Fruit fly (Drosophila melanogaster) whole organism, embryonic: ENCODE results near the gene CG10984.

Experiments
- Atf-2 ChIP-seq: fragments of 200-800 bp; sonication (Bioruptor generic); optimal IDR thresholded peaks from 2 replicates; lab custom pipeline; 2016; ENCODE audit warnings: missing biosample characterization, missing genetic modification characterization
- C15 ChIP-seq: fragments of 200-800 bp; sonication (Bioruptor generic); IDR thresholded peaks from 3 replicates; pipeline ENCODE4 v1.3.6; 2022; ENCODE audit warnings: missing biosample characterization, missing genetic modification characterization
- CG10462 ChIP-seq: fragments of 200-800 bp; sonication (Bioruptor generic); optimal IDR thresholded peaks from 2 replicates; lab custom pipeline; 2016; ENCODE audit warnings: missing biosample characterization, missing genetic modification characterization
- CG10979 ChIP-seq: fragments of 200-800 bp; sonication (Bioruptor generic); optimal IDR thresholded peaks from 2 replicates; lab custom pipeline; 2018; ENCODE audit warnings: missing biosample characterization, mild to moderate bottlenecking, missing genetic modification characterization, moderate library complexity
- CG11723 ChIP-seq: fragments of 200-800 bp; sonication (Bioruptor generic); optimal IDR thresholded peaks from 2 replicates; lab custom pipeline; 2017; ENCODE audit warnings: missing biosample characterization, mild to moderate bottlenecking, missing genetic modification characterization
- CG12236 ChIP-seq: fragments of 200-800 bp; sonication (Bioruptor generic); optimal IDR thresholded peaks from 2 replicates; lab custom pipeline; 2016; ENCODE audit warnings: missing biosample characterization, missing genetic modification characterization
- CG12769 ChIP-seq: fragments of 200-800 bp; sonication (Bioruptor generic); optimal IDR thresholded peaks from 2 replicates; lab custom pipeline; 2019; ENCODE audit warnings: missing biosample characterization, mild to moderate bottlenecking, missing genetic modification characterization, moderate library complexity
- CG12942 ChIP-seq: fragments of 200-800 bp; sonication (Bioruptor generic); optimal IDR thresholded peaks from 3 replicates; lab custom pipeline; 2016; ENCODE audit warnings: missing biosample characterization, missing genetic modification characterization
- CG13123 ChIP-seq: fragments of 200-800 bp; sonication (Bioruptor generic); optimal IDR thresholded peaks from 2 replicates; lab custom pipeline; 2016; ENCODE audit warnings: missing biosample characterization, missing genetic modification characterization
- CG1529 ChIP-seq: fragments of 200-800 bp; sonication (Bioruptor generic); optimal IDR thresholded peaks from 3 replicates; lab custom pipeline; 2018; ENCODE audit warnings: missing biosample characterization, missing genetic modification characterization
- CG17186 ChIP-seq: fragments of 200-800 bp; sonication (Bioruptor generic); optimal IDR thresholded peaks from 3 replicates; lab custom pipeline; 2017; ENCODE audit warnings: missing biosample characterization, missing genetic modification reagents, missing genetic modification characterization
- CG17568 ChIP-seq: fragments of 200-800 bp; sonication (Bioruptor generic); optimal IDR thresholded peaks from 2 replicates; lab custom pipeline; 2018; ENCODE audit warnings: missing biosample characterization, mild to moderate bottlenecking, missing genetic modification characterization, moderate library complexity
- CG1832 ChIP-seq: fragments of 200-800 bp; sonication (Bioruptor generic); optimal IDR thresholded peaks from 2 replicates; lab custom pipeline; 2017; ENCODE audit warnings: missing biosample characterization, mild to moderate bottlenecking, missing genetic modification characterization, inconsistent platforms
- CG31365 ChIP-seq: fragments of 200-800 bp; sonication (Bioruptor generic); optimal IDR thresholded peaks from 2 replicates; lab custom pipeline; 2018; ENCODE audit warnings: missing biosample characterization, mild to moderate bottlenecking, missing genetic modification characterization
- CG34376 ChIP-seq: fragments of 200-800 bp; sonication (Bioruptor generic); optimal IDR thresholded peaks from 2 replicates; lab custom pipeline; 2018; ENCODE audit warnings: missing biosample characterization, mild to moderate bottlenecking, missing genetic modification characterization
- CG4328 ChIP-seq: fragments of 200-800 bp; sonication (Bioruptor generic); optimal IDR thresholded peaks from 3 replicates; lab custom pipeline; 2017; ENCODE audit warnings: missing biosample characterization, missing genetic modification reagents, missing genetic modification characterization
- CG4360 ChIP-seq: fragments of 200-800 bp; sonication (Bioruptor generic); IDR thresholded peaks from 2 replicates; pipeline ENCODE4 v1.3.6; 2022; ENCODE audit warnings: missing biosample characterization, missing genetic modification characterization
- CG4404 ChIP-seq: fragments of 200-800 bp; sonication (Bioruptor generic); IDR thresholded peaks from 2 replicates; pipeline ENCODE4 v1.3.6; 2022; ENCODE audit warnings: missing biosample characterization, missing genetic modification characterization
- CG4854 ChIP-seq: fragments of 200-800 bp; sonication (Bioruptor generic); optimal IDR thresholded peaks from 2 replicates; lab custom pipeline; 2016; ENCODE audit warnings: missing biosample characterization, missing genetic modification characterization, inconsistent platforms
- CG6175 ChIP-seq: fragments of 200-800 bp; sonication (Bioruptor generic); IDR thresholded peaks from 3 replicates; pipeline ENCODE4 v1.3.6; 2022; ENCODE audit warnings: missing biosample characterization, missing genetic modification characterization
- CG8388 ChIP-seq: fragments of 200-800 bp; sonication (Bioruptor generic); optimal IDR thresholded peaks from 2 replicates; lab custom pipeline; 2019; ENCODE audit warnings: missing biosample characterization, mild to moderate bottlenecking, missing genetic modification characterization, moderate library complexity
- Chrac-16 ChIP-seq: fragments of 200-800 bp; sonication (Bioruptor generic); optimal IDR thresholded peaks from 3 replicates; lab custom pipeline; 2016; ENCODE audit warnings: missing biosample characterization, missing genetic modification characterization
- D ChIP-seq, 2 experiments: fragments of 200-800 bp in 1 of 2; fragments of >200 bp in 1 of 2; sonication (Bioruptor generic) in 1 of 2; optimal IDR thresholded peaks; 2 replicates in 1 of 2; 3 replicates in 1 of 2; lab custom pipeline; 2017; ENCODE audit warnings: mild to moderate bottlenecking in 1 of 2, missing biosample characterization in 1 of 2, missing genetic modification characterization in 1 of 2, missing genetic modification reagents in 1 of 2
- ERR ChIP-seq: fragments of 200-800 bp; sonication (Bioruptor generic); optimal IDR thresholded peaks from 2 replicates; lab custom pipeline; 2016; ENCODE audit warnings: missing biosample characterization, missing genetic modification characterization
- Elba2 ChIP-seq: fragments of 200-800 bp; sonication (Bioruptor generic); optimal IDR thresholded peaks from 3 replicates; lab custom pipeline; 2016; ENCODE audit warnings: missing biosample characterization, missing genetic modification characterization
- Fer1 ChIP-seq: fragments of 200-800 bp; sonication (Bioruptor generic); optimal IDR thresholded peaks from 2 replicates; lab custom pipeline; 2017; ENCODE audit warnings: missing biosample characterization, mild to moderate bottlenecking, missing genetic modification characterization
- Hand ChIP-seq: fragments of 200-800 bp; sonication (Bioruptor generic); optimal IDR thresholded peaks from 2 replicates; lab custom pipeline; 2017; ENCODE audit warnings: mild to moderate bottlenecking, missing biosample characterization, missing genetic modification reagents, missing genetic modification characterization
- Mrtf ChIP-seq: fragments of 200-800 bp; sonication (Bioruptor generic); IDR thresholded peaks from 3 replicates; pipeline ENCODE4 v1.3.6; 2022; ENCODE audit warnings: missing biosample characterization, missing genetic modification characterization
- Myb ChIP-seq: fragments of 200-800 bp; sonication (Bioruptor generic); optimal IDR thresholded peaks from 2 replicates; lab custom pipeline; 2016; ENCODE audit warnings: missing biosample characterization, missing genetic modification characterization
- Nf-YB ChIP-seq: fragments of 200-800 bp; sonication (Bioruptor generic); optimal IDR thresholded peaks from 3 replicates; lab custom pipeline; 2019; ENCODE audit warnings: missing biosample characterization, mild to moderate bottlenecking, missing genetic modification characterization, moderate library complexity
- Side ChIP-seq: fragments of 200-800 bp; sonication (Bioruptor generic); optimal IDR thresholded peaks from 2 replicates; lab custom pipeline; 2016; ENCODE audit warnings: missing biosample characterization, missing genetic modification characterization
- Sox100B ChIP-seq: fragments of 200-800 bp; sonication (Bioruptor generic); optimal IDR thresholded peaks from 3 replicates; lab custom pipeline; 2018; ENCODE audit warnings: missing biosample characterization, mild to moderate bottlenecking, missing genetic modification characterization
- TFAM ChIP-seq: fragments of 200-800 bp; sonication (Bioruptor generic); optimal IDR thresholded peaks from 2 replicates; lab custom pipeline; 2017; ENCODE audit warnings: missing biosample characterization, missing genetic modification characterization, inconsistent platforms
- Vsx1 ChIP-seq: fragments of 200-800 bp; sonication (Bioruptor generic); optimal IDR thresholded peaks from 2 replicates; lab custom pipeline; 2017; ENCODE audit warnings: missing biosample characterization, mild to moderate bottlenecking, missing genetic modification characterization, missing genetic modification reagents
- al ChIP-seq: fragments of 200-800 bp; sonication (Bioruptor generic); IDR thresholded peaks from 2 replicates; pipeline ENCODE4 v1.3.6; 2022; ENCODE audit warnings: missing biosample characterization, missing genetic modification characterization
- ato ChIP-seq: fragments of 200-800 bp; sonication (Bioruptor generic); IDR thresholded peaks from 2 replicates; pipeline ENCODE4 v1.3.6; 2022; ENCODE audit warnings: missing biosample characterization, missing genetic modification characterization; ENCODE audit not compliant: partially characterized antibody
- bsh ChIP-seq, 2 experiments: fragments of 200-800 bp; sonication (Bioruptor generic); optimal IDR thresholded peaks; 2 replicates each; lab custom pipeline; 2017 to 2018; ENCODE audit warnings: mild to moderate bottlenecking in 2 of 2, missing biosample characterization in 2 of 2, missing genetic modification characterization in 2 of 2, moderate library complexity in 1 of 2
- cato ChIP-seq: fragments of 200-800 bp; sonication (Bioruptor generic); optimal IDR thresholded peaks from 2 replicates; lab custom pipeline; 2016; ENCODE audit warnings: missing biosample characterization, missing genetic modification characterization, borderline replicate concordance
- chn ChIP-seq: fragments of 200-800 bp; sonication (Bioruptor generic); optimal IDR thresholded peaks from 2 replicates; lab custom pipeline; 2016; ENCODE audit warnings: missing biosample characterization, missing genetic modification characterization
- ci ChIP-seq: fragments of 200-800 bp; sonication (Bioruptor generic); IDR thresholded peaks from 3 replicates; pipeline ENCODE4 v1.3.6; 2022; ENCODE audit warnings: missing biosample characterization, missing genetic modification characterization
- cwo ChIP-seq: fragments of 200-800 bp; sonication (Bioruptor generic); optimal IDR thresholded peaks from 3 replicates; lab custom pipeline; 2017; ENCODE audit warnings: missing biosample characterization, missing genetic modification characterization, mild to moderate bottlenecking, moderate library complexity, missing genetic modification reagents
- eyg ChIP-seq: fragments of 200-800 bp; sonication (Bioruptor generic); optimal IDR thresholded peaks from 3 replicates; lab custom pipeline; 2016; ENCODE audit warnings: missing biosample characterization, missing genetic modification characterization
- ind ChIP-seq: fragments of 200-800 bp; sonication (Bioruptor generic); optimal IDR thresholded peaks from 3 replicates; lab custom pipeline; 2016; ENCODE audit warnings: missing biosample characterization, missing genetic modification characterization
- kay ChIP-seq: fragments of 200-800 bp; sonication (Bioruptor generic); optimal IDR thresholded peaks from 2 replicates; lab custom pipeline; 2016; ENCODE audit warnings: missing biosample characterization, missing genetic modification characterization
- nmo ChIP-seq: fragments of 200-800 bp; sonication (Bioruptor generic); optimal IDR thresholded peaks from 2 replicates; lab custom pipeline; 2018; ENCODE audit warnings: missing biosample characterization, mild to moderate bottlenecking, missing genetic modification characterization, moderate library complexity
- schlank ChIP-seq: fragments of 200-800 bp; sonication (Bioruptor generic); optimal IDR thresholded peaks from 2 replicates; lab custom pipeline; 2018; ENCODE audit warnings: missing biosample characterization, mild to moderate bottlenecking, missing genetic modification characterization
- so ChIP-seq: fragments of 200-800 bp; sonication (Bioruptor generic); IDR thresholded peaks from 3 replicates; pipeline ENCODE4 v1.3.6; 2022; ENCODE audit warnings: missing biosample characterization, missing genetic modification characterization
- sug ChIP-seq: fragments of 200-800 bp; optimal IDR thresholded peaks from 2 replicates; lab custom pipeline; 2019; ENCODE audit warnings: missing biosample characterization, mild to moderate bottlenecking, missing genetic modification characterization, moderate library complexity
- wek ChIP-seq: fragments of 200-800 bp; sonication (Bioruptor generic); optimal IDR thresholded peaks from 3 replicates; lab custom pipeline; 2018; ENCODE audit warnings: missing biosample characterization, mild to moderate bottlenecking, missing genetic modification characterization, moderate library complexity
- zen ChIP-seq: fragments of 200-800 bp; sonication (Bioruptor generic); optimal IDR thresholded peaks from 3 replicates; lab custom pipeline; 2018; ENCODE audit warnings: missing biosample characterization, mild to moderate bottlenecking, missing genetic modification characterization, moderate library complexity

Gene CG10984

DNA sequence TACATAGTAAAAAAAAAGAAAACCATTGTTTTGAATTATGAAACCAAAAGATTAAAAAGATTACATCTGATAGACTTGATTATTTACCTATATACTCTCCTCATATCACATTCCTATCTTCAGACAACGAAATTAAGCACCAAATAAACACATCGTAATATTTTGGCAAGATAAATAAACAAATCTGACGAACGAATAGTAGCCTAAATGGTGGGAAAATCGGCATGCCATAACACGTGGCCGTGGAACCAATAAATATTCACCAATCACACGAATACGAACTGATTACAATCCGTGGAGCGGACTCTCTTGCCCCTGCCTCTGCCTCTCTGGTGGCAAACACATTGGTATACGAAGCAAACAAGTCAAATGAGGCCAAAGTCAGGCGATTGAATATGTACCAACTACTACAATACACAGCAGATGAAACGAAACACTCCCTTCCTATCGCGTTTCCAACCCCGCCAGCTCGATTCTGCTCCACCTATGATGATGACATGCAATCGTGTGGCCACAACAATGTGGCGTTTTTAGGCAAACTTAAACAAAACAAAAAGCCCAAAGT is 46.2 kb downstream of the CG10984 start (continued):
- TF ChIP-seq bsh (GFP tag; optimal IDR thresholded peaks at IDR 0.05; lab: Kevin White, UChicago) (no peak), al (GFP tag; lab: Robert Waterston, UW) (no peak), cato (GFP tag; lab: Kevin White, UChicago) (no peak), CG12236 (no peak), CG12769 (tag; lab: Kevin White, UChicago) (peak; percentile 45), so (GFP tag; lab: Robert Waterston, UW) (peak; percentile 42; the same call in 1 of the 3 replicates), wek (GFP tag; lab: Kevin White, UChicago) (peak; percentile 28), cwo (GFP tag; lab: Kevin White, UChicago) (peak; percentile 25), Side (GFP tag; lab: Kevin White, UChicago) (no peak), Atf-2 (GFP tag; lab: Kevin White, UChicago) (no peak), Vsx1 (GFP tag; lab: Kevin White, UChicago) (no peak), eyg (no peak), CG11723 (GFP tag; lab: Kevin White, UChicago) (no peak), CG4360 (GFP tag; lab: Robert Waterston, UW) (no peak), CG1529 (GFP tag; lab: Kevin White, UChicago) (no peak), TFAM (no peak), Myb (no peak), CG6175 (GFP tag; lab: Robert Waterston, UW) (peak; percentile 70; the same call in 2 of the 3 replicates), CG1832 (GFP tag; lab: Kevin White, UChicago) (no peak), CG4854 (GFP tag; lab: Kevin White, UChicago) (no peak), CG4404 (no peak), D (optimal IDR thresholded peaks at IDR 0.05; lab: Kevin White, UChicago) (no peak), D (GFP tag; optimal IDR thresholded peaks at IDR 0.05; lab: Kevin White, UChicago) (no peak), CG17568 (GFP tag; lab: Kevin White, UChicago) (no peak), CG4328 (GFP tag; lab: Kevin White, UChicago) (no peak), Chrac-16 (no peak), CG34376 (GFP tag; lab: Kevin White, UChicago) (peak; percentile 47), CG8388 (GFP tag; lab: Kevin White, UChicago) (no peak), chn (no peak), ERR (no peak), CG10979 (no peak), nmo (GFP tag; lab: Kevin White, UChicago) (no peak), ind (GFP tag; lab: Kevin White, UChicago) (no peak), Elba2 (GFP tag; lab: Kevin White, UChicago) (no peak), CG17186 (GFP tag; lab: Kevin White, UChicago) (no peak), kay (no peak), Nf-YB (GFP tag; lab: Kevin White, UChicago) (no peak), Hand (GFP tag; lab: Kevin White, UChicago) (peak; percentile 13), C15 (no peak), sug (tag; lab: Kevin White, UChicago) (peak; percentile 50), Fer1 (GFP tag; lab: Kevin White, UChicago) (no peak), CG13123 (GFP tag; lab: Kevin White, UChicago) (no peak), CG10462 (no peak), Sox100B (no peak), zen (tag; lab: Kevin White, UChicago) (no peak), Mrtf (GFP tag; lab: Robert Waterston, UW) (no peak), CG31365 (tag; lab: Kevin White, UChicago) (no peak), ci (peak; percentile 58; the same call in 1 of the 3 replicates), schlank (peak; percentile 9), ato (GFP tag; lab: Robert Waterston, UW) (no peak), CG12942 (no peak)
